Worm (Caenorhabditis elegans): Measurements from ENCODE around the gene eif-2Bdelta.

DNA sequence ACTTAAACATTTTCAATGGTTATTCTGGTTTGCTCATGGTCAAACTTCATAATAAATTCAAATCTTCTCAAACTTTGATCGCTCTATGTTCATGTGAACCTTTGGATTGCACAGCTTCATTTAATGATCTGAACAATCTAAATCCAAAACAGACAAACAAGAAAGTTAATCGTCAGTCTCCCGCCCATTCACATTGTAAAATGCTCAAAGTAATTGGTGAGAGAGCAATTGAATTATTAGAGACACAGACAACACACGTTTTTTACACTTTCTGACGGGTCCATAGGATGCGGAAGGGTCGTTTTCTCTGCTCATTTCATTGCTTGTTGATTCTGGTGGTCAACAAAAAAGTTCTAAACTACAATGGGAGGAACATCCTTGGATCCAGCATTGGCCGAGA is 16.9 kb upstream of the eif-2Bdelta start, which contains the start of gene gsnl-1:
- no peak for TF ChIP-seq nfya-1 (tag; optimal IDR thresholded peaks at IDR 0.05; ENCODE audit: borderline replicate concordance, insufficient read depth)
- TF ChIP-seq sptf-2 (GFP tag; optimal IDR thresholded peaks at IDR 0.05) = no peak
- no peak for TF ChIP-seq ceh-40 (GFP tag; IDR thresholded peaks at IDR 0.05)
- TF ChIP-seq dox-1 (GFP tag; IDR thresholded peaks at IDR 0.05) = no peak
- TF ChIP-seq B0261.1 (tag; optimal IDR thresholded peaks at IDR 0.05) = no peak
- no peak for TF ChIP-seq unc-62 (GFP tag; optimal IDR thresholded peaks at IDR 0.05)
- TF ChIP-seq madf-10 (tag; optimal IDR thresholded peaks at IDR 0.05) = no peak
- no peak for TF ChIP-seq tbp1 (GFP tag; optimal IDR thresholded peaks at IDR 0.05)
- TF ChIP-seq nfya-2 (GFP tag; IDR thresholded peaks at IDR 0.05) = no peak
